Worm (Caenorhabditis elegans) whole organism, young adult: ENCODE data around the gene B0454.8.

Experiments
- B0336.3 ChIP-seq: fragments of 200-800 bp; sonication (Bioruptor generic); IDR thresholded peaks from 2 replicates; pipeline ENCODE4 v1.3.6; 2022; ENCODE audit warnings: missing genetic modification characterization, missing compliant biosample characterization
- C06A6.2 ChIP-seq: fragments of 200-800 bp; sonication (Bioruptor generic); conservative IDR thresholded peaks from 2 replicates; pipeline ENCODE4 v1.3.6; 2022; ENCODE audit warnings: missing genetic modification characterization, missing compliant biosample characterization
- F49E8.2 ChIP-seq: sonication (generic microtip); optimal IDR thresholded peaks from 3 replicates; lab custom pipeline; 2017; ENCODE audit warnings: missing genetic modification characterization, mild to moderate bottlenecking, missing compliant biosample characterization, antibody characterized with exemption, moderate library complexity; ENCODE audit not compliant: insufficient read depth
- F57C9.4 ChIP-seq: sonication (generic microtip); optimal IDR thresholded peaks from 2 replicates; lab custom pipeline; 2017; ENCODE audit warnings: mild to moderate bottlenecking, missing genetic modification characterization, missing compliant biosample characterization
- K12H6.12 ChIP-seq: fragments of 200-800 bp; sonication (Bioruptor generic); optimal IDR thresholded peaks from 2 replicates; lab custom pipeline; 2018; ENCODE audit warnings: mild to moderate bottlenecking, missing genetic modification characterization, missing compliant biosample characterization
- Y53G8AR.9 ChIP-seq: fragments of 200-800 bp; sonication (Bioruptor generic); conservative IDR thresholded peaks from 2 replicates; pipeline ENCODE4 v1.3.6; 2022; ENCODE audit warnings: missing genetic modification reagents, missing genetic modification characterization, missing compliant biosample characterization
- ets-4 ChIP-seq: fragments of 200-800 bp; sonication (Bioruptor generic); optimal IDR thresholded peaks from 2 replicates; lab custom pipeline; 2018; ENCODE audit warnings: mild to moderate bottlenecking, missing genetic modification characterization, missing compliant biosample characterization
- lin-35 ChIP-seq, 3 experiments: fragments of 150-350 bp in 2 of 3; sonication (generic microtip) in 1 of 3; optimal IDR thresholded peaks; 2 replicates each; lab custom pipeline; 2014 to 2018; ENCODE audit warnings: missing biosample characterization in 3 of 3, missing genetic modification characterization in 3 of 3, missing genetic modification reagents in 3 of 3
- madf-3 ChIP-seq: fragments of 200-800 bp; sonication (Bioruptor generic); IDR thresholded peaks from 2 replicates; pipeline ENCODE4 v1.3.6; 2022; ENCODE audit warnings: missing genetic modification reagents, missing genetic modification characterization, missing compliant biosample characterization
- mel-28 ChIP-seq: sonication (generic microtip); optimal IDR thresholded peaks from 2 replicates; lab custom pipeline; 2016; ENCODE audit warnings: borderline replicate concordance, mild to moderate bottlenecking, missing genetic modification characterization, missing compliant biosample characterization
- pha-4 ChIP-seq: fragments of 150-350 bp; sonication (generic microtip); optimal IDR thresholded peaks from 2 replicates; lab custom pipeline; 2014; ENCODE audit warnings: missing biosample characterization, missing genetic modification reagents, missing genetic modification characterization
- ztf-28 ChIP-seq: fragments of 200-800 bp; sonication (Bioruptor generic); IDR thresholded peaks from 2 replicates; pipeline ENCODE4 v1.3.6; 2022; ENCODE audit warnings: missing genetic modification reagents, missing genetic modification characterization, missing compliant biosample characterization

ce11 chrII:2994590-2995392 is 48.5 kb downstream of the B0454.8 start:
- TF ChIP-seq pha-4 (no peak), Y53G8AR.9 (GFP tag; lab: Robert Waterston, UW) (no peak), madf-3 (no peak), lin-35 (GFP tag; optimal IDR thresholded peaks at IDR 0.05; lab: Kevin White, UChicago) (no peak), C06A6.2 (GFP tag; lab: Robert Waterston, UW) (no peak), ets-4 (no peak), K12H6.12 (no peak), ztf-28 (GFP tag; lab: Robert Waterston, UW) (no peak), mel-28 (tag; lab: Kevin White, UChicago) (no peak), B0336.3 (GFP tag; lab: Robert Waterston, UW) (no peak), F49E8.2 (no peak), F57C9.4 (tag; lab: Kevin White, UChicago) (no peak)
